Worm (Caenorhabditis elegans) whole organism, mixed stage, embryonic: ENCODE data around the gene str-124.

ENCODE experiments used
- M03D4.4 ChIP-seq: sonication (generic microtip); optimal IDR thresholded peaks from 2 replicates; lab custom pipeline; 2017; ENCODE audit warnings: mild to moderate bottlenecking, missing genetic modification characterization, missing compliant biosample characterization
- bed-3 ChIP-seq: fragments of 200-800 bp; sonication (Bioruptor generic); optimal IDR thresholded peaks from 3 replicates; lab custom pipeline; 2018; ENCODE audit warnings: mild to moderate bottlenecking, missing genetic modification characterization, moderate library complexity, missing compliant biosample characterization
- blmp-1 ChIP-seq: fragments of 150-350 bp; optimal IDR thresholded peaks from 2 replicates; lab custom pipeline; 2014; ENCODE audit warnings: missing biosample characterization, missing genetic modification characterization
- ceh-43 ChIP-seq: fragments of 200-800 bp; sonication (Bioruptor generic); optimal IDR thresholded peaks from 2 replicates; lab custom pipeline; 2018; ENCODE audit warnings: mild to moderate bottlenecking, missing genetic modification characterization, moderate library complexity, missing compliant biosample characterization
- ceh-83 ChIP-seq: fragments of 200-800 bp; sonication (Bioruptor generic); optimal IDR thresholded peaks from 2 replicates; lab custom pipeline; 2018; ENCODE audit warnings: mild to moderate bottlenecking, missing genetic modification characterization, missing compliant biosample characterization
- ces-1 ChIP-seq: fragments of 150-350 bp; optimal IDR thresholded peaks from 2 replicates; lab custom pipeline; 2014; ENCODE audit warnings: missing biosample characterization, missing genetic modification reagents, missing genetic modification characterization
- cnd-1 ChIP-seq: fragments of 200-800 bp; sonication (Bioruptor generic); optimal IDR thresholded peaks from 2 replicates; lab custom pipeline; 2018; ENCODE audit warnings: mild to moderate bottlenecking, missing genetic modification characterization, missing compliant biosample characterization
- elt-1 ChIP-seq: sonication (generic microtip); optimal IDR thresholded peaks from 2 replicates; lab custom pipeline; 2017; ENCODE audit warnings: missing genetic modification characterization, mild to moderate bottlenecking, missing compliant biosample characterization, antibody characterized with exemption, moderate library complexity, borderline replicate concordance; ENCODE audit not compliant: insufficient read depth
- elt-3 ChIP-seq: fragments of 150-350 bp; optimal IDR thresholded peaks from 2 replicates; lab custom pipeline; 2014; ENCODE audit warnings: missing biosample characterization, missing genetic modification characterization
- flh-1 ChIP-seq: fragments of 200-800 bp; sonication (Bioruptor generic); optimal IDR thresholded peaks from 2 replicates; lab custom pipeline; 2018; ENCODE audit warnings: mild to moderate bottlenecking, missing genetic modification characterization, moderate library complexity, missing compliant biosample characterization
- ham-2 ChIP-seq: fragments of 200-800 bp; sonication (Bioruptor generic); optimal IDR thresholded peaks from 2 replicates; lab custom pipeline; 2018; ENCODE audit warnings: mild to moderate bottlenecking, missing genetic modification characterization, missing compliant biosample characterization
- hlh-1 ChIP-seq: fragments of 150-350 bp; optimal IDR thresholded peaks from 2 replicates; lab custom pipeline; 2014; ENCODE audit warnings: missing biosample characterization, missing genetic modification reagents, missing genetic modification characterization
- lin-13 ChIP-seq: fragments of 150-350 bp; optimal IDR thresholded peaks from 2 replicates; lab custom pipeline; 2014; ENCODE audit warnings: missing biosample characterization, missing genetic modification characterization
- lin-32 ChIP-seq: fragments of 200-800 bp; sonication (Bioruptor generic); optimal IDR thresholded peaks from 2 replicates; lab custom pipeline; 2018; ENCODE audit warnings: mild to moderate bottlenecking, missing genetic modification characterization, missing compliant biosample characterization
- lsy-2 ChIP-seq: fragments of 150-350 bp; optimal IDR thresholded peaks from 2 replicates; lab custom pipeline; 2014; ENCODE audit warnings: missing biosample characterization, missing genetic modification characterization
- mab-5 ChIP-seq: fragments of 150-350 bp; optimal IDR thresholded peaks from 2 replicates; lab custom pipeline; 2014; ENCODE audit warnings: missing biosample characterization, missing genetic modification characterization
- mep-1 ChIP-seq: fragments of 150-350 bp; optimal IDR thresholded peaks from 2 replicates; lab custom pipeline; 2017; ENCODE audit warnings: missing biosample characterization, missing genetic modification reagents, missing genetic modification characterization, inconsistent platforms
- mls-2 ChIP-seq: sonication (generic microtip); optimal IDR thresholded peaks from 2 replicates; lab custom pipeline; 2016; ENCODE audit warnings: mild to moderate bottlenecking, missing genetic modification characterization, moderate library complexity, missing compliant biosample characterization
- nhr-12 ChIP-seq: fragments of 150-350 bp; optimal IDR thresholded peaks from 2 replicates; lab custom pipeline; 2014; ENCODE audit warnings: missing biosample characterization, missing genetic modification characterization
- nhr-2 ChIP-seq: fragments of 150-350 bp; optimal IDR thresholded peaks from 2 replicates; lab custom pipeline; 2014; ENCODE audit warnings: missing biosample characterization, missing genetic modification characterization
- nhr-237 ChIP-seq: fragments of 150-350 bp; optimal IDR thresholded peaks from 2 replicates; lab custom pipeline; 2014; ENCODE audit warnings: missing biosample characterization, missing genetic modification characterization
- nhr-28 ChIP-seq: fragments of 150-350 bp; optimal IDR thresholded peaks from 2 replicates; lab custom pipeline; 2014; ENCODE audit warnings: missing biosample characterization, missing genetic modification characterization
- nhr-76 ChIP-seq: sonication (generic microtip); optimal IDR thresholded peaks from 2 replicates; lab custom pipeline; 2017; ENCODE audit warnings: missing biosample characterization, missing genetic modification characterization
- pha-4 ChIP-seq: fragments of 150-350 bp; optimal IDR thresholded peaks from 2 replicates; lab custom pipeline; 2018; ENCODE audit warnings: missing biosample characterization, missing genetic modification reagents, missing genetic modification characterization
- sem-2 ChIP-seq: fragments of 200-800 bp; sonication (Bioruptor generic); optimal IDR thresholded peaks from 2 replicates; lab custom pipeline; 2018; ENCODE audit warnings: mild to moderate bottlenecking, missing genetic modification characterization, missing compliant biosample characterization
- snpc-4 ChIP-seq: fragments of 150-350 bp; optimal IDR thresholded peaks from 2 replicates; lab custom pipeline; 2014; ENCODE audit warnings: missing biosample characterization, missing genetic modification characterization
- sptf-1 ChIP-seq: sonication (generic microtip); optimal IDR thresholded peaks from 2 replicates; lab custom pipeline; 2017; ENCODE audit warnings: mild to moderate bottlenecking, missing genetic modification characterization, moderate library complexity, missing compliant biosample characterization
- tbx-8 ChIP-seq: fragments of 200-800 bp; sonication (Bioruptor generic); optimal IDR thresholded peaks from 2 replicates; lab custom pipeline; 2018; ENCODE audit warnings: mild to moderate bottlenecking, missing genetic modification characterization, moderate library complexity, missing compliant biosample characterization
- unc-120 ChIP-seq: sonication (generic microtip); optimal IDR thresholded peaks from 2 replicates; lab custom pipeline; 2017; ENCODE audit warnings: missing genetic modification characterization, missing compliant biosample characterization; ENCODE audit not compliant: poor library complexity, severe bottlenecking
- unc-39 ChIP-seq: fragments of 150-350 bp; optimal IDR thresholded peaks from 2 replicates; lab custom pipeline; 2014; ENCODE audit warnings: missing biosample characterization, missing genetic modification characterization
- zip-8 ChIP-seq: fragments of 150-350 bp; optimal IDR thresholded peaks from 2 replicates; lab custom pipeline; 2014; ENCODE audit warnings: missing biosample characterization, missing genetic modification characterization
- ztf-11 ChIP-seq: fragments of 150-350 bp; optimal IDR thresholded peaks from 2 replicates; lab custom pipeline; 2014; ENCODE audit warnings: missing biosample characterization, missing genetic modification characterization

str-124 gene

DNA sequence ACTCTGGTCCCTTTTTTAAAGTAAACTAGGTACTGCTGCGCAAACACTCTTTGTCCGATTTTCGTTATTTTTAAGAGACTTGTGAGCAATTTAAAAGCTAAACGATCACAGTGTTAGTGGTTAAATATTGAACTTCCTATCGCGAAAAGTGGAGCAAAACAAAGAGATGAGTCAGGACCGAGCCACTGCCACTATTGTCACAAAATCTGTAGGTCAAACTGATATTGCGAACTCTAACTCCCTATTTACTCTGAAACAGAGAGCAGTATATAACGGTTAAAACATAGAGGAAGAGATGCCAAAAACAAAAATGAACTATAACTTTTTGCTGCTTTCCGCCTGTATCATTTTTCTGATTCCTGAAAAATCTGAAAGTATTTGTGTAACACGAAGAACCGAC, 4.8 kb downstream of the str-124 start, which contains the start of gene abf-5:
abf-5 (plus strand) TSS at position 301 of the 400 bp plus-strand sequence.
- TF ChIP-seq hlh-1 (tag; lab: Kevin White, UChicago) (no peak), sptf-1 (no peak), nhr-76 (no peak), elt-1 (no peak), elt-3 (no peak), lin-32 (GFP tag; lab: Kevin White, UChicago) (no peak), nhr-237 (tag; lab: Kevin White, UChicago) (no peak), ham-2 (GFP tag; lab: Kevin White, UChicago) (no peak), cnd-1 (tag; lab: Kevin White, UChicago) (no peak), blmp-1 (tag; lab: Kevin White, UChicago) (no peak), snpc-4 (tag; lab: Kevin White, UChicago) (no peak), mep-1 (tag; lab: Kevin White, UChicago) (no peak), ceh-83 (GFP tag; lab: Kevin White, UChicago) (no peak)

DNA sequence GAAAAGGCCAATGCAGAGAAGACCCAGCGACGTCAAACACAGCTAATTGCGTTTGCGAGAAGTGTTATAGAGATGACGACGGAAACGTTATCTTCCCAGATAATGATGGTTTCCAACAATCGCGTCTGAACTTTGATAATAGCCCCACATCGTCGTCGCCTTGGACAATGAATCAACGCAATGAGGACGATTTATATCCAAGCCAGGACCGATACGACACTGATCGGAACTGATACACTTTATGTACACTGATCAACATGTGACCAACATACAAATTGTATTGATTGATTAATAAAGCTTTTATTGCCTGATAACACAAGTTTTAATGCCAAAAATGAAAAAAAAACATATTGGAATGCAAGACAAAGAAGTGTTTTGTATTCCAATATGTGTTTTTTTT, 5.4 kb downstream of the str-124 start:
- no peak for TF ChIP-seq ces-1 (GFP tag; lab: Kevin White, UChicago)
- TF ChIP-seq M03D4.4 (tag; lab: Kevin White, UChicago), result no peak
- TF ChIP-seq blmp-1 (tag; lab: Kevin White, UChicago), result no peak
- no peak for TF ChIP-seq pha-4 (tag; lab: Kevin White, UChicago)
- TF ChIP-seq ztf-11 (tag; lab: Kevin White, UChicago), result no peak
- no peak for TF ChIP-seq mab-5 (tag; lab: Kevin White, UChicago)
- TF ChIP-seq mls-2, result no peak
- no peak for TF ChIP-seq tbx-8 (GFP tag; lab: Kevin White, UChicago)
- no peak for TF ChIP-seq nhr-76
- no peak for TF ChIP-seq hlh-1 (tag; lab: Kevin White, UChicago)
- TF ChIP-seq nhr-2 (tag; lab: Kevin White, UChicago), result no peak
- no peak for TF ChIP-seq zip-8 (tag; lab: Kevin White, UChicago)
- TF ChIP-seq lin-32 (GFP tag; lab: Kevin White, UChicago), result no peak

ce11 chrX:12793796-12794195, 6.1 kb downstream of the str-124 start, which contains the start of gene abf-6:
TSS of gene abf-6 (plus strand) at chrX:12794118.
- TF ChIP-seq lin-32 (GFP tag; lab: Kevin White, UChicago) (no peak), unc-39 (tag; lab: Kevin White, UChicago) (no peak), sem-2 (GFP tag; lab: Kevin White, UChicago) (no peak), elt-1 (no peak), blmp-1 (tag; lab: Kevin White, UChicago) (no peak), nhr-28 (tag; lab: Kevin White, UChicago) (no peak), unc-120 (tag; lab: Kevin White, UChicago) (no peak), hlh-1 (tag; lab: Kevin White, UChicago) (no peak), nhr-2 (tag; lab: Kevin White, UChicago) (no peak), lin-13 (no peak), snpc-4 (tag; lab: Kevin White, UChicago) (no peak), zip-8 (tag; lab: Kevin White, UChicago) (no peak)

DNA sequence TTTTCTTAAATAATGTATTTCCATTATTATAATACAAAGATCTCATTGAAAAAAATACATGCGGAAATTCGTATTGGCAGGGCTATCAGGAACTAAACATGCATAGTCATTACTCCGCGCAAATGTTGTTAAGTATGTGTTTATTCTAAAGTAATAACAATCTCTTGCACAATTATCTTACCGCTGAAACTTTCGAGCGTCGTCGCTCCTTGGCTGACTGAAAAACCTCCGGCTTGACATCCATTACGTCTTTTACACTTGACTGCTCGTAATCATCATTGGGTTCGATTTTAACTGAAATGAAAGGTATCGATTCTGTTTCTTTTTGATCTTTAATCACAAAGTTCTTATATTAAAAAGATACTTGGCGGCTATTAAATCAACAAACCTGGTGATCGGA, 12.1 kb downstream of the str-124 start:
- TF ChIP-seq lsy-2 (tag; lab: Kevin White, UChicago) (no peak), snpc-4 (tag; lab: Kevin White, UChicago) (no peak), bed-3 (no peak), ham-2 (GFP tag; lab: Kevin White, UChicago) (no peak), nhr-76 (no peak), nhr-28 (tag; lab: Kevin White, UChicago) (no peak), zip-8 (tag; lab: Kevin White, UChicago) (no peak), ztf-11 (tag; lab: Kevin White, UChicago) (no peak), sptf-1 (no peak), nhr-2 (tag; lab: Kevin White, UChicago) (no peak), elt-3 (no peak), ceh-43 (GFP tag; lab: Kevin White, UChicago) (no peak), nhr-237 (tag; lab: Kevin White, UChicago) (no peak), mep-1 (tag; lab: Kevin White, UChicago) (no peak), nhr-12 (no peak), unc-120 (tag; lab: Kevin White, UChicago) (no peak), unc-39 (tag; lab: Kevin White, UChicago) (no peak), tbx-8 (GFP tag; lab: Kevin White, UChicago) (no peak), flh-1 (GFP tag; lab: Kevin White, UChicago) (no peak)
- TF ChIP-seq, all 35 proteins: peak for 0
